Worm (Caenorhabditis elegans) whole organism, late embryonic: ENCODE data around the gene srv-24.

Experiments used
- C08G9.2 ChIP-seq: sonication (generic microtip); optimal IDR thresholded peaks from 2 replicates; lab custom pipeline; 2016; ENCODE audit warnings: mild to moderate bottlenecking, missing genetic modification characterization, moderate library complexity, missing compliant biosample characterization
- K02D7.2 ChIP-seq: sonication (generic microtip); optimal IDR thresholded peaks from 2 replicates; lab custom pipeline; 2017; ENCODE audit warnings: mild to moderate bottlenecking, missing genetic modification characterization, missing compliant biosample characterization
- ahr-1 ChIP-seq: sonication (generic microtip); optimal IDR thresholded peaks from 2 replicates; lab custom pipeline; 2016; ENCODE audit warnings: missing genetic modification characterization, missing compliant biosample characterization
- ceh-14 ChIP-seq: sonication (generic microtip); optimal IDR thresholded peaks from 2 replicates; lab custom pipeline; 2016; ENCODE audit warnings: missing genotype, missing genetic modification characterization, missing compliant biosample characterization
- ceh-18 ChIP-seq: sonication (generic microtip); optimal IDR thresholded peaks from 2 replicates; lab custom pipeline; 2016; ENCODE audit warnings: missing genetic modification characterization, missing compliant biosample characterization
- ceh-19 ChIP-seq: fragments of 200-800 bp; sonication (Bioruptor generic); optimal IDR thresholded peaks from 2 replicates; lab custom pipeline; 2018; ENCODE audit warnings: mild to moderate bottlenecking, missing genetic modification characterization, missing compliant biosample characterization
- ceh-2 ChIP-seq: sonication (generic microtip); optimal IDR thresholded peaks from 2 replicates; lab custom pipeline; 2016; ENCODE audit warnings: missing genotype, missing genetic modification characterization, missing compliant biosample characterization
- ceh-22 ChIP-seq: sonication (generic microtip); optimal IDR thresholded peaks from 2 replicates; lab custom pipeline; 2017; ENCODE audit warnings: missing biosample characterization, missing genetic modification characterization
- ceh-24 ChIP-seq: sonication (generic microtip); optimal IDR thresholded peaks from 2 replicates; lab custom pipeline; 2016; ENCODE audit warnings: mild to moderate bottlenecking, missing genetic modification characterization, missing compliant biosample characterization
- ceh-30 ChIP-seq: fragments of 150-350 bp; optimal IDR thresholded peaks from 2 replicates; lab custom pipeline; 2014; ENCODE audit warnings: missing biosample characterization, missing genetic modification characterization
- ceh-31 ChIP-seq: sonication (generic microtip); optimal IDR thresholded peaks from 2 replicates; lab custom pipeline; 2016; ENCODE audit warnings: missing genetic modification characterization, missing compliant biosample characterization
- ceh-34 ChIP-seq: sonication (generic microtip); optimal IDR thresholded peaks from 2 replicates; lab custom pipeline; 2016; ENCODE audit warnings: mild to moderate bottlenecking, missing genetic modification characterization, missing compliant biosample characterization
- ceh-45 ChIP-seq: fragments of 200-800 bp; sonication (Bioruptor generic); IDR thresholded peaks from 2 replicates; pipeline ENCODE4 v1.3.6; 2022; ENCODE audit warnings: missing genetic modification reagents, missing genetic modification characterization, missing compliant biosample characterization
- ceh-48 ChIP-seq: sonication (generic microtip); optimal IDR thresholded peaks from 2 replicates; lab custom pipeline; 2016; ENCODE audit warnings: missing genetic modification characterization, inconsistent platforms, missing compliant biosample characterization
- che-1 ChIP-seq: sonication (generic microtip); optimal IDR thresholded peaks from 2 replicates; lab custom pipeline; 2016; ENCODE audit warnings: mild to moderate bottlenecking, missing genetic modification characterization, missing compliant biosample characterization
- dve-1 ChIP-seq: sonication (generic microtip); optimal IDR thresholded peaks from 2 replicates; lab custom pipeline; 2017; ENCODE audit warnings: antibody characterized with exemption, mild to moderate bottlenecking, missing genetic modification characterization, missing compliant biosample characterization
- elt-2 ChIP-seq: sonication (generic microtip); optimal IDR thresholded peaks from 2 replicates; lab custom pipeline; 2016; ENCODE audit warnings: missing genetic modification reagents, missing genetic modification characterization, missing compliant biosample characterization
- elt-4 ChIP-seq: sonication (generic microtip); optimal IDR thresholded peaks from 2 replicates; lab custom pipeline; 2016; ENCODE audit warnings: missing genetic modification characterization, missing compliant biosample characterization
- ets-4 ChIP-seq: sonication (generic microtip); optimal IDR thresholded peaks from 2 replicates; lab custom pipeline; 2016; ENCODE audit warnings: missing genetic modification characterization, missing compliant biosample characterization
- fkh-10 ChIP-seq: fragments of 150-350 bp; optimal IDR thresholded peaks from 2 replicates; lab custom pipeline; 2014; ENCODE audit warnings: missing biosample characterization, missing genetic modification reagents, missing genetic modification characterization
- gmeb-2 ChIP-seq: sonication (generic microtip); optimal IDR thresholded peaks from 2 replicates; lab custom pipeline; 2016; ENCODE audit warnings: missing genetic modification characterization, inconsistent platforms, missing compliant biosample characterization
- hlh-13 ChIP-seq: fragments of 200-800 bp; sonication (Bioruptor generic); optimal IDR thresholded peaks from 2 replicates; lab custom pipeline; 2018; ENCODE audit warnings: mild to moderate bottlenecking, missing genetic modification characterization, missing compliant biosample characterization
- hlh-15 ChIP-seq: sonication (generic microtip); optimal IDR thresholded peaks from 2 replicates; lab custom pipeline; 2016; ENCODE audit warnings: missing genetic modification characterization, missing compliant biosample characterization
- hlh-30 ChIP-seq: sonication (generic microtip); optimal IDR thresholded peaks from 2 replicates; lab custom pipeline; 2017; ENCODE audit warnings: antibody characterized with exemption, missing genetic modification characterization, missing compliant biosample characterization; ENCODE audit not compliant: insufficient read depth
- hlh-6 ChIP-seq: sonication (generic microtip); optimal IDR thresholded peaks from 2 replicates; lab custom pipeline; 2016; ENCODE audit warnings: missing genotype, missing genetic modification characterization, missing compliant biosample characterization
- hlh-8 ChIP-seq: sonication (generic microtip); optimal IDR thresholded peaks from 2 replicates; lab custom pipeline; 2016; ENCODE audit warnings: missing genotype, missing genetic modification characterization, missing compliant biosample characterization
- lim-6 ChIP-seq: sonication (generic microtip); optimal IDR thresholded peaks from 2 replicates; lab custom pipeline; 2016; ENCODE audit warnings: missing genetic modification characterization, missing compliant biosample characterization
- mec-3 ChIP-seq: sonication (generic microtip); optimal IDR thresholded peaks from 2 replicates; lab custom pipeline; 2016; ENCODE audit warnings: borderline replicate concordance, missing genetic modification characterization, missing compliant biosample characterization
- nfya-1 ChIP-seq: sonication (generic microtip); optimal IDR thresholded peaks from 2 replicates; lab custom pipeline; 2017; ENCODE audit warnings: missing genetic modification characterization, mild to moderate bottlenecking, missing compliant biosample characterization, antibody characterized with exemption, moderate library complexity
- nhr-11 ChIP-seq: fragments of 150-350 bp; optimal IDR thresholded peaks from 2 replicates; lab custom pipeline; 2014; ENCODE audit warnings: missing biosample characterization, missing genetic modification characterization
- nhr-232 ChIP-seq: sonication (generic microtip); optimal IDR thresholded peaks from 2 replicates; lab custom pipeline; 2016; ENCODE audit warnings: missing genetic modification characterization, missing compliant biosample characterization
- npax-4 ChIP-seq: sonication (generic microtip); optimal IDR thresholded peaks from 2 replicates; lab custom pipeline; 2016; ENCODE audit warnings: missing genetic modification characterization, missing compliant biosample characterization
- odd-2 ChIP-seq: sonication (generic microtip); optimal IDR thresholded peaks from 2 replicates; lab custom pipeline; 2017; ENCODE audit warnings: antibody characterized with exemption, mild to moderate bottlenecking, missing genetic modification characterization, missing compliant biosample characterization
- pag-3 ChIP-seq: sonication (generic microtip); optimal IDR thresholded peaks from 2 replicates; lab custom pipeline; 2016; ENCODE audit warnings: missing compliant biosample characterization, missing genetic modification characterization, borderline replicate concordance
- pax-1 ChIP-seq: fragments of 150-350 bp; optimal IDR thresholded peaks from 2 replicates; lab custom pipeline; 2014; ENCODE audit warnings: missing biosample characterization, missing genetic modification characterization
- pha-4 ChIP-seq: fragments of 150-350 bp; optimal IDR thresholded peaks from 2 replicates; lab custom pipeline; 2018; ENCODE audit warnings: missing biosample characterization, missing genetic modification reagents, missing genetic modification characterization
- pqm-1 ChIP-seq: sonication (generic microtip); optimal IDR thresholded peaks from 2 replicates; lab custom pipeline; 2016; ENCODE audit warnings: missing genetic modification characterization, missing compliant biosample characterization
- pros-1 ChIP-seq: fragments of 150-350 bp; optimal IDR thresholded peaks from 2 replicates; lab custom pipeline; 2014; ENCODE audit warnings: missing biosample characterization, missing genetic modification reagents, missing genetic modification characterization
- ref-2 ChIP-seq: sonication (generic microtip); optimal IDR thresholded peaks from 2 replicates; lab custom pipeline; 2016; ENCODE audit warnings: missing genetic modification characterization, missing compliant biosample characterization
- rnt-1 ChIP-seq: sonication (generic microtip); optimal IDR thresholded peaks from 2 replicates; lab custom pipeline; 2016; ENCODE audit warnings: missing genetic modification characterization, missing compliant biosample characterization
- sdc-2 ChIP-seq: sonication (generic microtip); optimal IDR thresholded peaks from 2 replicates; lab custom pipeline; 2016; ENCODE audit warnings: missing genotype, missing genetic modification characterization, missing compliant biosample characterization
- sox-2 ChIP-seq: fragments of 200-800 bp; sonication (Bioruptor generic); IDR thresholded peaks from 2 replicates; pipeline ENCODE4 v1.3.6; 2022; ENCODE audit warnings: missing genetic modification reagents, missing genetic modification characterization, missing compliant biosample characterization
- sox-4 ChIP-seq: sonication (generic microtip); optimal IDR thresholded peaks from 2 replicates; lab custom pipeline; 2017; ENCODE audit warnings: mild to moderate bottlenecking, missing genetic modification characterization, inconsistent platforms, missing compliant biosample characterization
- tbx-2 ChIP-seq: sonication (generic microtip); optimal IDR thresholded peaks from 2 replicates; lab custom pipeline; 2016; ENCODE audit warnings: missing genetic modification characterization, missing compliant biosample characterization
- unc-42 ChIP-seq: sonication (generic microtip); optimal IDR thresholded peaks from 2 replicates; lab custom pipeline; 2016; ENCODE audit warnings: missing genotype, missing genetic modification characterization, missing compliant biosample characterization
- unc-55 ChIP-seq: sonication (generic microtip); optimal IDR thresholded peaks from 2 replicates; lab custom pipeline; 2017; ENCODE audit warnings: missing biosample characterization, missing genetic modification reagents, missing genetic modification characterization
- unc-86 ChIP-seq: sonication (generic microtip); optimal IDR thresholded peaks from 2 replicates; lab custom pipeline; 2016; ENCODE audit warnings: missing genetic modification characterization, missing compliant biosample characterization

The srv-24 gene

DNA sequence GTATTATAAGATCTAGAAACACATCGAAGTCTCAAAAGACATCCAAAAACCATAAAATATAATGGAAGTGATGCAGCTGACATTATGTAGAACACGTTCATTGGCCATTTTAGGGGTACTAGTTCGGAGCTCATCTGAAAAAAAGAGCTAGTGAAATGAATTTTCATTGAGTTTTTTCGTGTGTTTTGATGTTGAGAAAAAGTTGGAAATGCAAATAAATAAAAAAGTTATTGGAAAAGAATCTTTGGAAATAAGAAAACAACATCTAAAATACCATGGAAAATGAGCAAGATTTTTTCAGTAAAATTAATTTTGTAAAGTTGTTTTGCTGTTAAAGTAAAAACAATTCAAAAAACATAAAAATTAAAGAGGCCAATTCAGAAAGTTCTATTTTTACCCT, at the start of gene srv-24:
srv-24 (minus strand) TSS at position 101 of the 400 bp plus-strand sequence.
- TF ChIP-seq mec-3 (tag; lab: Kevin White, UChicago): no peak
- no peak for TF ChIP-seq fkh-10
- TF ChIP-seq ceh-48 (tag; lab: Kevin White, UChicago): no peak
- no peak for TF ChIP-seq unc-86 (tag; lab: Kevin White, UChicago)
- no peak for TF ChIP-seq pqm-1 (tag; lab: Kevin White, UChicago)
- no peak for TF ChIP-seq ceh-24
- no peak for TF ChIP-seq ceh-45 (GFP tag; lab: Robert Waterston, UW)
- TF ChIP-seq ceh-22 (tag; lab: Kevin White, UChicago): no peak
- TF ChIP-seq nhr-11 (tag; lab: Kevin White, UChicago): no peak
- no peak for TF ChIP-seq ceh-31 (tag; lab: Kevin White, UChicago)
- no peak for TF ChIP-seq hlh-30 (tag; lab: Kevin White, UChicago)
- no peak for TF ChIP-seq sox-2 (GFP tag; lab: Robert Waterston, UW)
- no peak for TF ChIP-seq tbx-2
- no peak for TF ChIP-seq hlh-6
- no peak for TF ChIP-seq ceh-30 (tag; lab: Kevin White, UChicago)
- TF ChIP-seq lim-6 (tag; lab: Kevin White, UChicago): no peak
- no peak for TF ChIP-seq elt-2 (tag; lab: Kevin White, UChicago)
- TF ChIP-seq nhr-232: no peak

DNA sequence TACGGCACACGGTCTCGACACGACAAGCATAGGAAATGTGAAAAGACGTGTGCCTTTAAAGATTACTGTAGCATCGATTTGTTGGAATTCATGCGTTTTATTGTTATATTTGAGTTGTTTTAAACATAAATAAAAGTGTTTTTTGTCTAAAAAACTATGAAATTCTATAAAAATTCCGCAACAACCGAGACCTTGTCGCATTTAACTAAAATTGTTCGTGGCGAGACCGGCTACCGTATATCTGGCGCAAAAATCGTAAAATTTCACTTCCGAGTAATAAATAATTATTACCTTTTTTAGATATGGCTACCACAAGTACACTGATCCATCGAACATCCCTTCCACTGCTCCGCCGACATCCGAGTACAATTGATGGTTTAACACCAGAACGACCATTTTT, 46.7 kb upstream of the srv-24 start, which contains the start of gene ipla-6:
ipla-6 (plus strand) TSS at position 301 of the 400 bp plus-strand sequence.
- TF ChIP-seq ceh-18 (tag; lab: Kevin White, UChicago): no peak
- no peak for TF ChIP-seq K02D7.2 (tag; lab: Kevin White, UChicago)
- TF ChIP-seq sdc-2: no peak
- TF ChIP-seq fkh-10: no peak
- TF ChIP-seq pqm-1 (tag; lab: Kevin White, UChicago): no peak
- no peak for TF ChIP-seq npax-4 (tag; lab: Kevin White, UChicago)
- no peak for TF ChIP-seq hlh-13
- TF ChIP-seq ceh-31 (tag; lab: Kevin White, UChicago): no peak
- no peak for TF ChIP-seq sox-4 (tag; lab: Kevin White, UChicago)
- TF ChIP-seq dve-1 (tag; lab: Kevin White, UChicago): no peak
- TF ChIP-seq pag-3 (tag; lab: Kevin White, UChicago): no peak
- TF ChIP-seq ceh-48 (tag; lab: Kevin White, UChicago): no peak
- no peak for TF ChIP-seq ceh-34 (tag; lab: Kevin White, UChicago)
- no peak for TF ChIP-seq unc-86 (tag; lab: Kevin White, UChicago)
- no peak for TF ChIP-seq pax-1 (tag; lab: Kevin White, UChicago)
- no peak for TF ChIP-seq ceh-2
- no peak for TF ChIP-seq elt-2 (tag; lab: Kevin White, UChicago)
- no peak for TF ChIP-seq pha-4 (tag; lab: Kevin White, UChicago)
- TF ChIP-seq nfya-1: no peak
- no peak for TF ChIP-seq hlh-30 (tag; lab: Kevin White, UChicago)

DNA sequence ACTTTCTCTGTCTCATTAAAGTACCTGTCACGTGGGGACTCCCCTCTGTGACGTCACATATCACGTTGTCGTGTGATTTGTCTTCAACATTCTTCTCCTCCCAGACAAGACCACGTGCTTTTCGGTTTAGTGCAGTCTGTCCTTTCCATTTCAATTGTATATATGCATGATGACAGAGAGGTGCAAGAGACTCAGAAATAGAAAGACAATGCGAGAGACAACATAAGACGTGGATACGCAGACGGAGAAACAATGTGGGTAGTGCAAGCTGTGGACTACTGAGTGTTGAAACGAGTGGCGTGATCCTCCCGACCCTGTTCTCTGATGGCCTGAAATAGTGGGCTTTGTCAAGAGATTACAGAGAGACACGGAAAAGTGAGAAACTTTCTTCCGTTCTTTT, 46.1 kb upstream of the srv-24 start:
- TF ChIP-seq npax-4 (tag; lab: Kevin White, UChicago) (no peak), sdc-2 (no peak), ceh-14 (tag; lab: Kevin White, UChicago) (no peak), hlh-13 (no peak), odd-2 (tag; lab: Kevin White, UChicago) (no peak), ceh-31 (tag; lab: Kevin White, UChicago) (peak; percentile 56), nhr-11 (tag; lab: Kevin White, UChicago) (no peak), pros-1 (peak; percentile 38), fkh-10 (no peak), hlh-30 (tag; lab: Kevin White, UChicago) (peak; percentile 96), che-1 (tag; lab: Kevin White, UChicago) (no peak), nhr-232 (no peak), unc-42 (peak; percentile 18), gmeb-2 (tag; lab: Kevin White, UChicago) (no peak), elt-4 (tag; lab: Kevin White, UChicago) (no peak), rnt-1 (tag; lab: Kevin White, UChicago) (peak; percentile 66), hlh-8 (tag; lab: Kevin White, UChicago) (peak; percentile 7), ref-2 (tag; lab: Kevin White, UChicago) (peak; percentile 68), elt-2 (tag; lab: Kevin White, UChicago) (no peak), lim-6 (tag; lab: Kevin White, UChicago) (no peak), nfya-1 (peak; percentile 82), ahr-1 (tag; lab: Kevin White, UChicago) (no peak), tbx-2 (peak; percentile 51), ceh-19 (no peak), hlh-15 (tag; lab: Kevin White, UChicago) (no peak), ets-4 (tag; lab: Kevin White, UChicago) (no peak), dve-1 (tag; lab: Kevin White, UChicago) (peak; percentile 25), unc-55 (GFP tag; lab: Kevin White, UChicago) (peak; percentile 91), pag-3 (tag; lab: Kevin White, UChicago) (no peak), ceh-2 (no peak), C08G9.2 (tag; lab: Kevin White, UChicago) (no peak), ceh-22 (tag; lab: Kevin White, UChicago) (no peak)
